Fruit fly (Drosophila melanogaster) whole organism, adult: ENCODE data around the gene Pkc98E.

ENCODE experiments used
- CG11617 ChIP-seq: fragments of 200-800 bp; sonication (Bioruptor generic); optimal IDR thresholded peaks from 2 replicates; lab custom pipeline; 2017; ENCODE audit warnings: mild to moderate bottlenecking, missing biosample characterization, missing genetic modification reagents, missing genetic modification characterization
- CG12768 ChIP-seq: fragments of 200-800 bp; sonication (Bioruptor generic); optimal IDR thresholded peaks from 2 replicates; lab custom pipeline; 2017; ENCODE audit warnings: missing biosample characterization, missing genetic modification characterization, mild to moderate bottlenecking, moderate library complexity, missing genetic modification reagents
- CG14711 ChIP-seq: fragments of 200-800 bp; sonication (Bioruptor generic); optimal IDR thresholded peaks from 2 replicates; lab custom pipeline; 2018; ENCODE audit warnings: missing biosample characterization, mild to moderate bottlenecking, missing genetic modification characterization, moderate library complexity
- CG1620 ChIP-seq: fragments of 200-800 bp; sonication (Bioruptor generic); optimal IDR thresholded peaks from 2 replicates; lab custom pipeline; 2016; ENCODE audit warnings: missing biosample characterization, missing genetic modification characterization
- CG33017 ChIP-seq: fragments of 200-800 bp; sonication (Bioruptor generic); optimal IDR thresholded peaks from 2 replicates; lab custom pipeline; 2018; ENCODE audit warnings: missing biosample characterization, mild to moderate bottlenecking, missing genetic modification characterization, moderate library complexity
- CG5204 ChIP-seq: fragments of 200-800 bp; sonication (Bioruptor generic); optimal IDR thresholded peaks from 2 replicates; lab custom pipeline; 2016; ENCODE audit warnings: missing biosample characterization, missing genetic modification characterization
- CG7045 ChIP-seq: fragments of 200-800 bp; sonication (Bioruptor generic); optimal IDR thresholded peaks from 2 replicates; lab custom pipeline; 2017; ENCODE audit warnings: missing biosample characterization, mild to moderate bottlenecking, missing genetic modification characterization
- CG7101 ChIP-seq: fragments of 200-800 bp; sonication (Bioruptor generic); optimal IDR thresholded peaks from 2 replicates; lab custom pipeline; 2018; ENCODE audit warnings: missing biosample characterization, mild to moderate bottlenecking, missing genetic modification characterization, moderate library complexity
- Clk ChIP-seq: fragments of 200-800 bp; sonication (Bioruptor generic); optimal IDR thresholded peaks from 2 replicates; lab custom pipeline; 2017; ENCODE audit warnings: missing biosample characterization, missing genetic modification characterization
- Crg-1 ChIP-seq: fragments of 200-800 bp; sonication (Bioruptor generic); optimal IDR thresholded peaks from 2 replicates; lab custom pipeline; 2016; ENCODE audit warnings: missing biosample characterization, missing genetic modification characterization
- Hr96 ChIP-seq: fragments of 200-800 bp; sonication (Bioruptor generic); optimal IDR thresholded peaks from 2 replicates; lab custom pipeline; 2016; ENCODE audit warnings: missing biosample characterization, missing genetic modification characterization
- Mnt ChIP-seq: fragments of 200-800 bp; sonication (Bioruptor generic); optimal IDR thresholded peaks from 2 replicates; lab custom pipeline; 2016; ENCODE audit warnings: missing biosample characterization, mild to moderate bottlenecking, missing genetic modification characterization
- bab1 ChIP-seq: fragments of 200-800 bp; sonication (Bioruptor generic); optimal IDR thresholded peaks from 3 replicates; lab custom pipeline; 2019; ENCODE audit warnings: missing biosample characterization, mild to moderate bottlenecking, missing genetic modification characterization, moderate library complexity
- cic ChIP-seq: fragments of 200-800 bp; sonication (Bioruptor generic); optimal IDR thresholded peaks from 2 replicates; lab custom pipeline; 2017; ENCODE audit warnings: missing biosample characterization, mild to moderate bottlenecking, missing genetic modification characterization, moderate library complexity
- cnc ChIP-seq, 2 experiments: fragments of >200 bp; optimal IDR thresholded peaks; 2 replicates each; lab custom pipeline; 2017
- kay ChIP-seq: fragments of 200-800 bp; sonication (Bioruptor generic); peaks from one replicate; lab custom pipeline; 2016; ENCODE audit warnings: missing biosample characterization, missing genetic modification characterization, borderline replicate concordance
- ovo ChIP-seq: fragments of 200-800 bp; sonication (Bioruptor generic); optimal IDR thresholded peaks from 2 replicates; lab custom pipeline; 2016; ENCODE audit warnings: missing biosample characterization, missing genetic modification characterization
- pad ChIP-seq: fragments of 200-800 bp; sonication (Bioruptor generic); optimal IDR thresholded peaks from 3 replicates; lab custom pipeline; 2017; ENCODE audit warnings: missing biosample characterization, missing genetic modification characterization, mild to moderate bottlenecking, moderate library complexity, missing genetic modification reagents
- tj ChIP-seq: fragments of 200-800 bp; sonication (Bioruptor generic); optimal IDR thresholded peaks from 3 replicates; lab custom pipeline; 2017; ENCODE audit warnings: missing biosample characterization, mild to moderate bottlenecking, missing genetic modification characterization, moderate library complexity
- toe ChIP-seq: fragments of 200-800 bp; sonication (Bioruptor generic); optimal IDR thresholded peaks from 2 replicates; lab custom pipeline; 2016; ENCODE audit warnings: missing biosample characterization, missing genetic modification characterization

Gene Pkc98E

dm6 chr3R:29033909-29034629, 4.9 kb upstream of the Pkc98E start, which contains the start of the genes beta4GalNAcTB and Cpsf100:
Gene beta4GalNAcTB (minus strand): TSS chr3R:29034008.
Gene Cpsf100 (plus strand): TSS chr3R:29034573.
- peak; percentile 71 for TF ChIP-seq CG7101 (tag; lab: Kevin White, UChicago)
- TF ChIP-seq CG11617 (GFP tag; lab: Kevin White, UChicago) = peak; percentile 87
- peak; percentile 62 for TF ChIP-seq Hr96 (GFP tag; lab: Kevin White, UChicago)
- peak; percentile 60 for TF ChIP-seq Clk (GFP tag; lab: Kevin White, UChicago)
- TF ChIP-seq CG1620 (GFP tag; lab: Kevin White, UChicago) = peak; percentile 76
- TF ChIP-seq CG14711 (tag; lab: Kevin White, UChicago) = peak; percentile 63
- peak; percentile 66 for TF ChIP-seq Crg-1 (GFP tag; lab: Kevin White, UChicago)
- peak; percentile 56 for TF ChIP-seq bab1 (GFP tag; lab: Kevin White, UChicago)
- TF ChIP-seq cic (GFP tag; lab: Kevin White, UChicago) = peak; percentile 5
- peak; percentile 63 for TF ChIP-seq CG7045 (GFP tag; lab: Kevin White, UChicago)
- no peak for TF ChIP-seq kay (GFP tag; lab: Kevin White, UChicago)
- TF ChIP-seq tj (GFP tag; lab: Kevin White, UChicago) = peak; percentile 59
- peak; percentile 47 for TF ChIP-seq Mnt (GFP tag; lab: Kevin White, UChicago)
- peak; percentile 80 for TF ChIP-seq CG5204
- peak; percentile 69 for TF ChIP-seq pad
- no peak for TF ChIP-seq CG33017 (tag; lab: Kevin White, UChicago)
- peak; percentile 62 for TF ChIP-seq ovo (GFP tag; lab: Kevin White, UChicago)
- TF ChIP-seq CG12768 (GFP tag; lab: Kevin White, UChicago) = peak; percentile 83
- no peak for TF ChIP-seq cnc (optimal IDR thresholded peaks at IDR 0.05; lab: Kevin White, UChicago)
- TF ChIP-seq toe (GFP tag; lab: Kevin White, UChicago) = peak; percentile 77

DNA sequence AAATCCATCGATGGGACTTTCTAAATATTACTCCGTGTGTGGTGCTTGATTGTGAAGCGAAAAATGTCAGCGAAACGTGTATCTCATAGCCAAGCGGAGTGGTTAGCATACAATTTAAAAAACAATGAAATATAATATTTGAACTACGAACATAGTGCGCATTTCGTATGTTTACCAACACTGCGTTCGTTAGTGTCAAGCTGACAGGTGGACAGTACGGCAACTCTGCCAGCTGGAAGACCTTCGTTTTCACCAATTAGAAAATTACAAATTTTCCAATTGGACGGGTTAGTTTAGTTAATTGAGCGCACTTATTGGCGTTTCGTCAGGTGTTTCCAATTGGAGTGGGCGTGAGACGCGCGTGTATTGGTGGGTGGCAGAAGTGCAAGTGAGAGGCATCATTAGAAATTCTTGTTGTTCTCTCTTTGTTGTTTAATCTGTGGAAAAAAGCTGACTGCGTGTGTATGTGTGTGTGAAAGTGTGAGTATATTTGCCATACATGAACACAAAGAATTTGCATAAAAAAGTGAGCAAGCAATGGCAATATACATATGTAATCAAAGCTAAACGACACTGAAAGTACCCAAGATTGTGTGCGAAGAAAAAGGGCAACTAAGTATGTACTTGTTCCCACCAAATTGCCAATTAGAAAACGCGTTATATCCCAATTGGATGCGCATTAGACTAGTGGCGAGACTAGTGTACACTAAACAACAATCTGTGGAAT, 911 bp downstream of the Pkc98E start:
- TF ChIP-seq CG7101 (tag; lab: Kevin White, UChicago) = no peak
- peak; percentile 21 for TF ChIP-seq cic (GFP tag; lab: Kevin White, UChicago)
- peak; percentile 47 for TF ChIP-seq Mnt (GFP tag; lab: Kevin White, UChicago)
- TF ChIP-seq CG1620 (GFP tag; lab: Kevin White, UChicago) = peak; percentile 61
- TF ChIP-seq bab1 (GFP tag; lab: Kevin White, UChicago) = no peak
- TF ChIP-seq tj (GFP tag; lab: Kevin White, UChicago) = peak; percentile 12
- no peak for TF ChIP-seq cnc (optimal IDR thresholded peaks at IDR 0.05; lab: Kevin White, UChicago)
- TF ChIP-seq Crg-1 (GFP tag; lab: Kevin White, UChicago) = peak; percentile 71
- TF ChIP-seq CG33017 (tag; lab: Kevin White, UChicago) = no peak
- no peak for TF ChIP-seq Hr96 (GFP tag; lab: Kevin White, UChicago)
- peak; percentile 35 for TF ChIP-seq pad
- TF ChIP-seq CG5204 = no peak
- no peak for TF ChIP-seq Clk (GFP tag; lab: Kevin White, UChicago)
- no peak for TF ChIP-seq kay (GFP tag; lab: Kevin White, UChicago)
- no peak for TF ChIP-seq CG12768 (GFP tag; lab: Kevin White, UChicago)
- peak; percentile 19 for TF ChIP-seq CG7045 (GFP tag; lab: Kevin White, UChicago)
- TF ChIP-seq ovo (GFP tag; lab: Kevin White, UChicago) = peak; percentile 4
- TF ChIP-seq CG11617 (GFP tag; lab: Kevin White, UChicago) = peak; percentile 39
- peak; percentile 30 for TF ChIP-seq CG14711 (tag; lab: Kevin White, UChicago)
- no peak for TF ChIP-seq toe (GFP tag; lab: Kevin White, UChicago)

DNA sequence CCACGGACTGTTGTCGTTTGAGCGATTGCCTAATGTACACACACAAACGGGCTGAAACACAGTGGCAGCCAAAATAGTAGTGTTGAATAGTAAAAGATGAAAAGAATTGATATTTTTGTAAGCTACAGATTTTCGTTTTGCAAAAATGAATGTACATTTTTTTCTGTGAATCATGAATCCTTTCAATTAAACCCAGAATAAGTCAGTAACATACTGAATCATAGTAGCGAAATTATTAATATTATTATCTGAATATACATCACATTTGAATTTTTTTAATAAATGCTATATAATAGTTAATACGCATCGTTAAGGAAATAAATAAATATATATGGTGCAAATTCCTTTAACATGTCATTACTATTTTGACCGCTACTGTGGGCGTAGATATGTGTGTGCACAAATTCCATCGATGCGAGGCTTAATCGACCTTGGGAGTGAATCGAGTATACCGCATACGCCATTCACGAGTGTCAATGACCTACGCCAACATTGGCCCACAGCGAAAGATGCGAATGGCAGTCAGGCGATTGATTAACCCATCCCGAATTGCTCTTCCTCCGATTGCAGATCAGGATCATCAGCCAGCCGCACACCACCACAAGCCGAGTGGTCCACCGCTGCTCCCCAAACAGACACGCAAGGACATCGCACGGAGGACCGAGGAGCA, 1.7 kb downstream of the Pkc98E start:
- no peak for TF ChIP-seq Hr96 (GFP tag; lab: Kevin White, UChicago)
- peak; percentile 66 for TF ChIP-seq CG7045 (GFP tag; lab: Kevin White, UChicago)
- peak; percentile 66 for TF ChIP-seq CG14711 (tag; lab: Kevin White, UChicago)
- TF ChIP-seq CG33017 (tag; lab: Kevin White, UChicago) = peak; percentile 69
- TF ChIP-seq bab1 (GFP tag; lab: Kevin White, UChicago) = no peak
- no peak for TF ChIP-seq pad
- peak; percentile 53 for TF ChIP-seq kay (GFP tag; lab: Kevin White, UChicago)
- TF ChIP-seq Mnt (GFP tag; lab: Kevin White, UChicago) = no peak
- TF ChIP-seq CG11617 (GFP tag; lab: Kevin White, UChicago) = peak; percentile 35
- TF ChIP-seq CG12768 (GFP tag; lab: Kevin White, UChicago) = peak; percentile 1
- peak; percentile 10 for TF ChIP-seq ovo (GFP tag; lab: Kevin White, UChicago)
- peak; percentile 56 for TF ChIP-seq CG7101 (tag; lab: Kevin White, UChicago)

- TF ChIP-seq Crg-1 (GFP tag; lab: Kevin White, UChicago) (no peak), kay (GFP tag; lab: Kevin White, UChicago) (peak; percentile 91), Mnt (GFP tag; lab: Kevin White, UChicago) (peak; percentile 95)
Observed at dm6 chr3R:29049055-29049722, 10.2 kb downstream of the Pkc98E start, which contains the start of gene CG11837. Gene CG11837 (plus strand): TSS chr3R:29049493.
